Fruit fly (Drosophila melanogaster): ENCODE results near the gene Hmgcr.

Gene Hmgcr

DNA sequence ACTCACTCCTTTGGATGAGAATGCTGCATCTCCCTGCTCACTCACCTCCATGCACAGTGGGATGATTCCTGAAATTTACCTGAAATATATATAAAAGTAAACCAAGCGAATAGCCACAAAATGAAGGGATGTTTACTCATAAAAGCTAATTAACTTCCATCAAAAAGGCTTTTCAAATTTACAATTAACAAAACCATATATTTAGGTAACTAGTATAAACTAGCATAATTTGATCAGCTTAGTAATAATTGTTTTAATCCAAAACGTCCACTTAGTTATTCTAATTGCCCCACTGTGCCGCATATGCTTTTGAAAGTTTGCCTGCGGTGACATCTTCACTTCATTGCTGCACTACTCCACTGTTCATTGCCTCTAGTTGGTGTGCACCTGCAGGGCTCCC, 50.8 kb downstream of the Hmgcr start (continued):
- TF ChIP-seq zf30C (GFP tag; optimal IDR thresholded peaks at IDR 0.05) = no peak
- peak; percentile 48 for TF ChIP-seq CG1647 (GFP tag; optimal IDR thresholded peaks at IDR 0.05)
- 0 out of 2 replicates have a peak, but pooled peaks have one; percentile 5 for TF ChIP-seq Doc2 (GFP tag; IDR thresholded peaks at IDR 0.05)
- no peak for TF ChIP-seq hth (optimal IDR thresholded peaks at IDR 0.05)
- TF ChIP-seq Hr51 (GFP tag; optimal IDR thresholded peaks at IDR 0.05) = peak; percentile 6 to 80
- TF ChIP-seq D19B (GFP tag; optimal IDR thresholded peaks at IDR 0.05) = no peak
- TF ChIP-seq pum (GFP tag; optimal IDR thresholded peaks at IDR 0.05) = peak; percentile 32
- no peak for TF ChIP-seq cas (GFP tag; IDR thresholded peaks at IDR 0.05)
- no peak for TF ChIP-seq crc (GFP tag; optimal IDR thresholded peaks at IDR 0.05)
- TF ChIP-seq dm (GFP tag; optimal IDR thresholded peaks at IDR 0.05) = peak; percentile 39
- TF ChIP-seq zen2 (GFP tag; IDR thresholded peaks at IDR 0.05; ENCODE audit: partially characterized antibody) = no peak
- TF ChIP-seq peb (GFP tag; IDR thresholded peaks at IDR 0.05) = peak; percentile 63
- peak; percentile 9 for TF ChIP-seq Fer1 (GFP tag; optimal IDR thresholded peaks at IDR 0.05)
- TF ChIP-seq CG5245 (GFP tag; optimal IDR thresholded peaks at IDR 0.05) = peak; percentile 41
- TF ChIP-seq CG17612 (GFP tag; IDR thresholded peaks at IDR 0.05) = no peak
- TF ChIP-seq chn (GFP tag; optimal IDR thresholded peaks at IDR 0.05) = peak; percentile 46
- TF ChIP-seq Dfd (GFP tag; optimal IDR thresholded peaks at IDR 0.05) = no peak
- no peak for TF ChIP-seq mirr (GFP tag; optimal IDR thresholded peaks at IDR 0.05)
- TF ChIP-seq CG7271 (tag; optimal IDR thresholded peaks at IDR 0.05) = peak; percentile 8
- peak; percentile 79 for TF ChIP-seq Vsx1 (GFP tag; optimal IDR thresholded peaks at IDR 0.05)
- peak; percentile 31 for TF ChIP-seq corto (GFP tag; optimal IDR thresholded peaks at IDR 0.05)
- peak; percentile 51 for TF ChIP-seq CG4404 (GFP tag; IDR thresholded peaks at IDR 0.05)
- 0 out of 2 replicates have a peak, but pooled peaks have one; percentile 33 for TF ChIP-seq Oaz (GFP tag; IDR thresholded peaks at IDR 0.05)
- no peak for TF ChIP-seq B-H2 (GFP tag; optimal IDR thresholded peaks at IDR 0.05)
- peak; percentile 29; the same call in 1 of the 3 replicates for TF ChIP-seq CG2199 (GFP tag; IDR thresholded peaks at IDR 0.05)
- TF ChIP-seq Hr39 (optimal IDR thresholded peaks at IDR 0.05) = no peak
- TF ChIP-seq fu2 (GFP tag; optimal IDR thresholded peaks at IDR 0.05) = no peak
- peak; percentile 76 for TF ChIP-seq Xbp1 (GFP tag; optimal IDR thresholded peaks at IDR 0.05)
- peak; percentile 63 for TF ChIP-seq wor (GFP tag; IDR thresholded peaks at IDR 0.05)
- TF ChIP-seq sob (GFP tag; IDR thresholded peaks at IDR 0.05) = 0 out of 2 replicates have a peak, but pooled peaks have one; percentile 36
- TF ChIP-seq CG12391 (tag; optimal IDR thresholded peaks at IDR 0.05) = peak; percentile 81
- TF ChIP-seq CG14667 (GFP tag; IDR thresholded peaks at IDR 0.05) = peak; percentile 19; the same call in 1 of the 2 replicates
- peak; percentile 36; the same call in 1 of the 2 replicates for TF ChIP-seq CG14014 (GFP tag; IDR thresholded peaks at IDR 0.05)
- TF ChIP-seq CG13424 (tag; optimal IDR thresholded peaks at IDR 0.05) = peak; percentile 76
- no peak for TF ChIP-seq gt (GFP tag; IDR thresholded peaks at IDR 0.05)
- TF ChIP-seq CG2120 (GFP tag; optimal IDR thresholded peaks at IDR 0.05) = peak; percentile 28
- TF ChIP-seq fru (optimal IDR thresholded peaks at IDR 0.05) = no peak
- peak; percentile 79 for TF ChIP-seq Drgx (GFP tag; IDR thresholded peaks at IDR 0.05)
- no peak for TF ChIP-seq CG14965 (GFP tag; optimal IDR thresholded peaks at IDR 0.05; ENCODE audit: borderline replicate concordance)
- TF ChIP-seq lilli (GFP tag; optimal IDR thresholded peaks at IDR 0.05) = peak; percentile 51
- TF ChIP-seq CG1603 (tag; optimal IDR thresholded peaks at IDR 0.05) = peak; percentile 61
- TF ChIP-seq CG17361 (GFP tag; IDR thresholded peaks at IDR 0.05) = peak; percentile 92
- TF ChIP-seq CG6654 (GFP tag; optimal IDR thresholded peaks at IDR 0.05) = peak; percentile 75
- TF ChIP-seq gsb-n (tag; optimal IDR thresholded peaks at IDR 0.05) = peak; percentile 88
- peak; percentile 49 for TF ChIP-seq NK7.1 (GFP tag; optimal IDR thresholded peaks at IDR 0.05)
- peak; percentile 73; the same call in 2 of the 3 replicates for TF ChIP-seq ase (GFP tag; IDR thresholded peaks at IDR 0.05)
- peak; percentile 67 for TF ChIP-seq CG1233 (GFP tag; optimal IDR thresholded peaks at IDR 0.05)
- TF ChIP-seq CG10366 (GFP tag; IDR thresholded peaks at IDR 0.05) = peak; percentile 49
- peak; percentile 85 for TF ChIP-seq CG31441 (GFP tag; IDR thresholded peaks at IDR 0.05)
- peak; percentile 63 for TF ChIP-seq org-1 (GFP tag; optimal IDR thresholded peaks at IDR 0.05)
- TF ChIP-seq sim (GFP tag; IDR thresholded peaks at IDR 0.05) = peak; percentile 68
- TF ChIP-seq CG34422 (GFP tag; IDR thresholded peaks at IDR 0.05) = peak; percentile 73; the same call in 2 of the 3 replicates
- TF ChIP-seq emc (GFP tag; optimal IDR thresholded peaks at IDR 0.05) = no peak
